Fruit fly (Drosophila melanogaster): ENCODE results near the gene lmgA.
A peak's percentile ranks its signal among the peaks of the same experiment; 100 is the strongest.

lmgA gene

dm6 chr2L:8521724-8522309, 6.6 kb downstream of the lmgA start, which contains the start of gene Acer (continued):
- peak; percentile 34; the same call in 2 of the 3 replicates for TF ChIP-seq CG17361 (GFP tag; IDR thresholded peaks at IDR 0.05)
- TF ChIP-seq H2.0 (GFP tag; IDR thresholded peaks at IDR 0.05), result 0 out of 2 replicates have a peak, but pooled peaks have one; percentile 17
- no peak for TF ChIP-seq CG4617 (GFP tag; optimal IDR thresholded peaks at IDR 0.05; ENCODE audit: borderline replicate concordance)
- TF ChIP-seq lola (GFP tag; optimal IDR thresholded peaks at IDR 0.05), result no peak
- no peak for TF ChIP-seq NC2β (GFP tag; optimal IDR thresholded peaks at IDR 0.05)
- TF ChIP-seq CG32767 (GFP tag; IDR thresholded peaks at IDR 0.05), result no peak
- TF ChIP-seq peb (GFP tag; IDR thresholded peaks at IDR 0.05), result no peak
- no peak for TF ChIP-seq gcm2 (GFP tag; optimal IDR thresholded peaks at IDR 0.05)
- TF ChIP-seq CG10543 (GFP tag; optimal IDR thresholded peaks at IDR 0.05), result peak; percentile 59
- TF ChIP-seq disco-r (GFP tag; optimal IDR thresholded peaks at IDR 0.05), result no peak
- no peak for TF ChIP-seq al (GFP tag; IDR thresholded peaks at IDR 0.05)
- no peak for TF ChIP-seq CG6689 (GFP tag; IDR thresholded peaks at IDR 0.05)
- TF ChIP-seq kah (GFP tag; optimal IDR thresholded peaks at IDR 0.05), result peak; percentile 15
- peak; percentile 56 for TF ChIP-seq CG13287 (GFP tag; IDR thresholded peaks at IDR 0.05; ENCODE audit: partially characterized antibody)
- no peak for TF ChIP-seq Ptx1 (GFP tag; IDR thresholded peaks at IDR 0.05)
- TF ChIP-seq fd3F (GFP tag; optimal IDR thresholded peaks at IDR 0.05), result no peak
- no peak for TF ChIP-seq CG13775 (GFP tag; optimal IDR thresholded peaks at IDR 0.05)
- no peak for TF ChIP-seq CG10209 (GFP tag; optimal IDR thresholded peaks at IDR 0.05)
- no peak for TF ChIP-seq CG15601 (tag; optimal IDR thresholded peaks at IDR 0.05)
- no peak for TF ChIP-seq Dfd (GFP tag; optimal IDR thresholded peaks at IDR 0.05)
- peak; percentile 73 for TF ChIP-seq kni (GFP tag; optimal IDR thresholded peaks at IDR 0.05)
- TF ChIP-seq Vsx1 (GFP tag; optimal IDR thresholded peaks at IDR 0.05), result no peak
- peak; percentile 39 for TF ChIP-seq CG2116 (GFP tag; optimal IDR thresholded peaks at IDR 0.05)
- TF ChIP-seq ind (GFP tag; optimal IDR thresholded peaks at IDR 0.05), result no peak
- TF ChIP-seq repo (GFP tag; optimal IDR thresholded peaks at IDR 0.05), result no peak
- TF ChIP-seq Asciz (GFP tag; optimal IDR thresholded peaks at IDR 0.05), result no peak
- peak; percentile 34; the same call in 1 of the 3 replicates for TF ChIP-seq row (GFP tag; IDR thresholded peaks at IDR 0.05)
- TF ChIP-seq slou (GFP tag; optimal IDR thresholded peaks at IDR 0.05), result no peak
- TF ChIP-seq danr (GFP tag; IDR thresholded peaks at IDR 0.05), result no peak
- TF ChIP-seq CG3726 (GFP tag; IDR thresholded peaks at IDR 0.05), result no peak
- peak; percentile 0 for TF ChIP-seq CG17829 (tag; optimal IDR thresholded peaks at IDR 0.05)
- no peak for TF ChIP-seq CG8944 (GFP tag; optimal IDR thresholded peaks at IDR 0.05)
- no peak for TF ChIP-seq maf-S (GFP tag; optimal IDR thresholded peaks at IDR 0.05)
- TF ChIP-seq lilli (GFP tag; optimal IDR thresholded peaks at IDR 0.05), result no peak
- TF ChIP-seq Drgx (GFP tag; IDR thresholded peaks at IDR 0.05), result no peak
- no peak for TF ChIP-seq CG12942 (GFP tag; optimal IDR thresholded peaks at IDR 0.05)
- peak; percentile 5 for TF ChIP-seq Nf-YB (GFP tag; optimal IDR thresholded peaks at IDR 0.05)
- TF ChIP-seq CG12236 (GFP tag; optimal IDR thresholded peaks at IDR 0.05), result no peak
- no peak for TF ChIP-seq stc (GFP tag; IDR thresholded peaks at IDR 0.05)
- no peak for TF ChIP-seq Hmx (GFP tag; optimal IDR thresholded peaks at IDR 0.05)
- no peak for TF ChIP-seq aop (GFP tag; IDR thresholded peaks at IDR 0.05)
- TF ChIP-seq ash1 (GFP tag; optimal IDR thresholded peaks at IDR 0.05), result no peak
- TF ChIP-seq CG15514 (GFP tag; optimal IDR thresholded peaks at IDR 0.05), result peak; percentile 8
- no peak for TF ChIP-seq CG6765 (GFP tag; optimal IDR thresholded peaks at IDR 0.05)
- no peak for TF ChIP-seq en (GFP tag; optimal IDR thresholded peaks at IDR 0.05)
- no peak for TF ChIP-seq CG17359 (tag; optimal IDR thresholded peaks at IDR 0.05)
- TF ChIP-seq CG10274 (GFP tag; optimal IDR thresholded peaks at IDR 0.05), result peak; percentile 37
- TF ChIP-seq Chrac-16 (GFP tag; optimal IDR thresholded peaks at IDR 0.05), result no peak
- no peak for TF ChIP-seq CG4820 (GFP tag; optimal IDR thresholded peaks at IDR 0.05)
- 0 out of 3 replicates have a peak, but pooled peaks have one; percentile 29 for TF ChIP-seq knrl (GFP tag; IDR thresholded peaks at IDR 0.05; ENCODE audit: partially characterized antibody)
- no peak for TF ChIP-seq NK7.1 (GFP tag; optimal IDR thresholded peaks at IDR 0.05)
